Fruit fly (Drosophila melanogaster): Measurements from ENCODE around the gene Atg8a.

Gene Atg8a

DNA sequence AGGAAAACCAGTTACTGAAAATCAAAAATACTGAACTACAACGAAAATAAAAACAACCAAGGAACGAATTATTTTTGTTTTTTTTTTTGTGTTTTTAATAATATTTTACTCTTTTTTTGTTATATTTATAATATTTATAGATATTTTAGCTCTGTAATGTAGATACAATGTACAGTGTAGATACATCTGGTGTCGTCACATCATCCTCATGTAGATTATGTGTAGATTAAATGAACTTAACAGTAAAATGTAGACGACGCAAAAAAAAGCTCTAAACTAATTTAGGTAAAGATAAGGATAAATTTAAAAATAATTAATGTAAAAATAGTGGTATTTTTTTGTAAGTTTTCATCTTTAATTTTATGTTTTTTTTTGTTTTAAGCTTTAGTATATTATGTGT lies 21.1 kb upstream of the Atg8a start:
- TF ChIP-seq Bgb (GFP tag; IDR thresholded peaks at IDR 0.05; ENCODE audit: partially characterized antibody) = peak; percentile 51; the same call in 1 of the 2 replicates
- peak; percentile 60 for TF ChIP-seq CTCF (GFP tag; optimal IDR thresholded peaks at IDR 0.05)
- no peak for TF ChIP-seq Usf (GFP tag; optimal IDR thresholded peaks at IDR 0.05)

- TF ChIP-seq nerfin-2 (GFP tag; IDR thresholded peaks at IDR 0.05; ENCODE audit: partially characterized antibody) = peak; percentile 9; the same call in 1 of the 2 replicates
- peak; percentile 81 for TF ChIP-seq sens (GFP tag)
- TF ChIP-seq wek (GFP tag; optimal IDR thresholded peaks at IDR 0.05) = peak; percentile 76
- no peak for TF ChIP-seq CG7786 (GFP tag; optimal IDR thresholded peaks at IDR 0.05)
- peak; percentile 55; the same call in 1 of the 2 replicates for TF ChIP-seq bbx (GFP tag; IDR thresholded peaks at IDR 0.05; ENCODE audit: partially characterized antibody)
- TF ChIP-seq Nf-YB (GFP tag; optimal IDR thresholded peaks at IDR 0.05) = no peak
- TF ChIP-seq MBD-R2 (GFP tag; IDR thresholded peaks at IDR 0.05) = 0 out of 2 replicates have a peak, but pooled peaks have one; percentile 17
- no peak for TF ChIP-seq CG8290 (GFP tag; optimal IDR thresholded peaks at IDR 0.05)
- peak in 1 of 2 experiments; percentile 28 for TF ChIP-seq CG8290 (tag; optimal IDR thresholded peaks at IDR 0.05)
- TF ChIP-seq CG8944 (GFP tag; optimal IDR thresholded peaks at IDR 0.05) = no peak
- TF ChIP-seq CG6791 (GFP tag; IDR thresholded peaks at IDR 0.05; ENCODE audit: partially characterized antibody) = 0 out of 3 replicates have a peak, but pooled peaks have one; percentile 20
- TF ChIP-seq tna (GFP tag; IDR thresholded peaks at IDR 0.05; ENCODE audit: partially characterized antibody) = 0 out of 2 replicates have a peak, but pooled peaks have one; percentile 10
- peak; percentile 30 for TF ChIP-seq gem (tag; optimal IDR thresholded peaks at IDR 0.05)
Measured at dm6 chrX:10787352-10787751, 19.2 kb upstream of the Atg8a start.

DNA sequence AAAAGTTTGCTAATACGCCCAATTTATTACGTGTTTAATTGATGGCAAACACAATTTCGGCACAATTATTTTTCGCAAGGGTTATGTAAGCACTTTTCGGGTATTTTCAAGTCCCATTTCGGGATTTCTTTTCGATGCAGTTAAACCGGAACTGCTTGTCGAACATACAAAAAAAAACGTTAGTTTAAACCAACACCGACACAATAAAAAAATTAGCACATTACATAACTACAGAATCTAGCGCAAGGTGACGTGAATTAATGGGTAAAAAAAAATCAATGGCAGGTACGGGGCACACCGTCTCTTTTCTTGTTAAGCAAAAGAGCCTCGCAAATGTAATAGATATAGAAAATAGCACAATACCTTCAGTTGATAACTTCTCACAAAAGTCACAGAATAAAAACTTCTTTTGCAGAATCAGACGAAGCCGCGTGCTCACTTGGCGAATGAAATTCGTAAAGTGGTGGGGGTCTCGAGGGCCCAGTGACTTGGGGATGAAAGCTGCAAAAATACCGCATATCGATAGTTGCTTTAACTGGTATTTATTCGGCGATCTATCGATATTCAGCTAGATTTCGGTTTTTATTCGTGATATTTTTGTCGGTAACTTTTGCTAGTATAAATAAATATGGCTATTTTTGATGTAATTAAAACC lies 18.4 kb upstream of the Atg8a start, which contains the start of the genes Ant2 and sesB:
Gene Ant2 (minus strand): TSS at position 465 of the 655 bp plus-strand sequence.
Gene sesB (minus strand): TSS at position 516 of the 655 bp plus-strand sequence.
- peak; percentile 35; the same call in 1 of the 3 replicates for TF ChIP-seq mld (GFP tag; IDR thresholded peaks at IDR 0.05; ENCODE audit: partially characterized antibody)
- peak; percentile 67 for TF ChIP-seq gfzf (GFP tag; optimal IDR thresholded peaks at IDR 0.05)
- TF ChIP-seq CG16779 (GFP tag; IDR thresholded peaks at IDR 0.05) = no peak
- peak; percentile 84 for TF ChIP-seq Opbp (GFP tag; IDR thresholded peaks at IDR 0.05; ENCODE audit: partially characterized antibody)
- TF ChIP-seq knrl (GFP tag; IDR thresholded peaks at IDR 0.05; ENCODE audit: partially characterized antibody) = peak; percentile 76
- TF ChIP-seq CG15269 (tag; optimal IDR thresholded peaks at IDR 0.05) = peak; percentile 3
- TF ChIP-seq CG18764 (GFP tag; optimal IDR thresholded peaks at IDR 0.05) = no peak
- peak; percentile 37 for TF ChIP-seq ERR (GFP tag; optimal IDR thresholded peaks at IDR 0.05)
- peak; percentile 55 for TF ChIP-seq tna (GFP tag; IDR thresholded peaks at IDR 0.05; ENCODE audit: partially characterized antibody)
- peak; percentile 23 for TF ChIP-seq sqz (GFP tag; optimal IDR thresholded peaks at IDR 0.05)
- TF ChIP-seq CG10267 (tag; optimal IDR thresholded peaks at IDR 0.05) = peak; percentile 0
- no peak; the same call in 1 of the 2 replicates for TF ChIP-seq amos (GFP tag; IDR thresholded peaks at IDR 0.05; ENCODE audit: partially characterized antibody)
- TF ChIP-seq CG34224 (GFP tag; IDR thresholded peaks at IDR 0.05; ENCODE audit: partially characterized antibody) = peak; percentile 43
- TF ChIP-seq pzg (GFP tag; optimal IDR thresholded peaks at IDR 0.05) = peak; percentile 75
- peak; percentile 38 for TF ChIP-seq CG17568 (GFP tag; optimal IDR thresholded peaks at IDR 0.05)
- peak; percentile 30 for TF ChIP-seq bigmax (GFP tag; optimal IDR thresholded peaks at IDR 0.05)
- no peak for TF ChIP-seq bsh (GFP tag; optimal IDR thresholded peaks at IDR 0.05)
- peak; percentile 46 for TF ChIP-seq Sry-β (GFP tag; optimal IDR thresholded peaks at IDR 0.05)
- TF ChIP-seq gcm (GFP tag; optimal IDR thresholded peaks at IDR 0.05) = peak; percentile 3
- no peak for TF ChIP-seq CG8290 (GFP tag; optimal IDR thresholded peaks at IDR 0.05)
- TF ChIP-seq CG8290 (tag; optimal IDR thresholded peaks at IDR 0.05) = peak in 1 of 2 experiments; percentile 51
- peak; percentile 64; the same call in 1 of the 3 replicates for TF ChIP-seq hb (GFP tag; IDR thresholded peaks at IDR 0.05; ENCODE audit: partially characterized antibody)
- TF ChIP-seq CG30403 (GFP tag; optimal IDR thresholded peaks at IDR 0.05) = no peak
- TF ChIP-seq klu (GFP tag; IDR thresholded peaks at IDR 0.05) = no peak
- peak; percentile 82 for TF ChIP-seq bbx (GFP tag; IDR thresholded peaks at IDR 0.05; ENCODE audit: partially characterized antibody)
- TF ChIP-seq Sry-δ (GFP tag; optimal IDR thresholded peaks at IDR 0.05) = peak; percentile 80
- TF ChIP-seq hbn (GFP tag; IDR thresholded peaks at IDR 0.05; ENCODE audit: partially characterized antibody) = peak; percentile 71
- TF ChIP-seq CG16813 (GFP tag; IDR thresholded peaks at IDR 0.05; ENCODE audit: partially characterized antibody) = peak; percentile 76
- TF ChIP-seq Dref (GFP tag; IDR thresholded peaks at IDR 0.05) = peak; percentile 76
- no peak for TF ChIP-seq CG5953 (GFP tag; IDR thresholded peaks at IDR 0.05)
- peak; percentile 53 for TF ChIP-seq stwl (tag; optimal IDR thresholded peaks at IDR 0.05)
- TF ChIP-seq unc-4 (GFP tag; IDR thresholded peaks at IDR 0.05; ENCODE audit: partially characterized antibody) = peak; percentile 75
